Worm (Caenorhabditis elegans) whole organism, young adult: ENCODE measurements around the gene lron-2.

Experiments
- athp-1 ChIP-seq: sonication (generic microtip); optimal IDR thresholded peaks from 2 replicates; lab custom pipeline; 2017; ENCODE audit warnings: mild to moderate bottlenecking, missing genetic modification characterization, missing compliant biosample characterization
- mxl-1 ChIP-seq: sonication (generic microtip); optimal IDR thresholded peaks from 2 replicates; lab custom pipeline; 2016; ENCODE audit warnings: missing genetic modification characterization, missing compliant biosample characterization

ce11 chrV:9318046-9318445, 30.7 kb upstream of the lron-2 start, which contains the start of gene kvs-3:
- TF ChIP-seq mxl-1 (tag; lab: Kevin White, UChicago) (peak; percentile 73), athp-1 (peak; percentile 89)
